Fruit fly (Drosophila melanogaster) whole organism, embryonic: ENCODE data around the gene ND-39.
A peak's percentile ranks its signal among the peaks of the same experiment; 100 is the strongest.

Experiments
- BEAF-32 ChIP-seq: fragments of 200-800 bp; sonication (Bioruptor generic); optimal IDR thresholded peaks from 3 replicates; lab custom pipeline; 2017; ENCODE audit warnings: missing biosample characterization, missing genetic modification characterization, mild to moderate bottlenecking, moderate library complexity, missing genetic modification reagents
- CG10654 ChIP-seq: fragments of 200-800 bp; sonication (Bioruptor generic); optimal IDR thresholded peaks from 2 replicates; lab custom pipeline; 2016; ENCODE audit warnings: missing biosample characterization, missing genetic modification characterization
- CG11093 ChIP-seq: fragments of 200-800 bp; sonication (Bioruptor generic); IDR thresholded peaks from 3 replicates; pipeline ENCODE4 v1.3.6; 2022; ENCODE audit warnings: missing biosample characterization, missing genetic modification characterization
- CG11398 ChIP-seq: fragments of 200-800 bp; sonication (Bioruptor generic); optimal IDR thresholded peaks from 2 replicates; lab custom pipeline; 2016; ENCODE audit warnings: missing biosample characterization, missing genetic modification characterization
- CG11695 ChIP-seq: fragments of 200-800 bp; sonication (Bioruptor generic); IDR thresholded peaks from 3 replicates; pipeline ENCODE4 v1.3.6; 2022; ENCODE audit warnings: missing biosample characterization, missing genetic modification characterization
- CG13624 ChIP-seq: fragments of 200-800 bp; sonication (Bioruptor generic); optimal IDR thresholded peaks from 2 replicates; lab custom pipeline; 2016; ENCODE audit warnings: missing biosample characterization, missing genetic modification characterization
- CG14667 ChIP-seq: fragments of 200-800 bp; sonication (Bioruptor generic); IDR thresholded peaks from 2 replicates; pipeline ENCODE4 v1.3.6; 2022; ENCODE audit warnings: missing biosample characterization, missing genetic modification characterization
- CG14965 ChIP-seq: fragments of 200-800 bp; sonication (Bioruptor generic); optimal IDR thresholded peaks from 2 replicates; lab custom pipeline; 2016; ENCODE audit warnings: missing biosample characterization, missing genetic modification characterization, borderline replicate concordance
- CG15696 ChIP-seq: fragments of 200-800 bp; sonication (Bioruptor generic); optimal IDR thresholded peaks from 2 replicates; lab custom pipeline; 2019; ENCODE audit warnings: missing biosample characterization, mild to moderate bottlenecking, missing genetic modification characterization, moderate library complexity
- CG1603 ChIP-seq: fragments of 200-800 bp; sonication (Bioruptor generic); optimal IDR thresholded peaks from 2 replicates; lab custom pipeline; 2019; ENCODE audit warnings: missing biosample characterization, mild to moderate bottlenecking, missing genetic modification characterization, moderate library complexity
- CG17361 ChIP-seq: fragments of 200-800 bp; sonication (Bioruptor generic); IDR thresholded peaks from 3 replicates; pipeline ENCODE4 v1.3.6; 2022; ENCODE audit warnings: missing biosample characterization, missing genetic modification characterization
- CG17385 ChIP-seq: fragments of 200-800 bp; sonication (Bioruptor generic); optimal IDR thresholded peaks from 3 replicates; lab custom pipeline; 2018; ENCODE audit warnings: missing biosample characterization, mild to moderate bottlenecking, missing genetic modification characterization
- CG1832 ChIP-seq: fragments of 200-800 bp; sonication (Bioruptor generic); optimal IDR thresholded peaks from 2 replicates; lab custom pipeline; 2017; ENCODE audit warnings: missing biosample characterization, mild to moderate bottlenecking, missing genetic modification characterization, inconsistent platforms
- CG18599 ChIP-seq: fragments of 200-800 bp; sonication (Bioruptor generic); optimal IDR thresholded peaks from 3 replicates; lab custom pipeline; 2017; ENCODE audit warnings: missing biosample characterization, missing genetic modification characterization, mild to moderate bottlenecking, moderate library complexity, missing genetic modification reagents
- CG2889 ChIP-seq: fragments of 200-800 bp; sonication (Bioruptor generic); IDR thresholded peaks from 3 replicates; pipeline ENCODE4 v1.3.6; 2022; ENCODE audit warnings: missing biosample characterization, missing genetic modification characterization
- CG31224 ChIP-seq: fragments of 200-800 bp; sonication (Bioruptor generic); IDR thresholded peaks from 2 replicates; pipeline ENCODE4 v1.3.6; 2022; ENCODE audit warnings: missing biosample characterization, missing genetic modification characterization
- CG4328 ChIP-seq: fragments of 200-800 bp; sonication (Bioruptor generic); optimal IDR thresholded peaks from 3 replicates; lab custom pipeline; 2017; ENCODE audit warnings: missing biosample characterization, missing genetic modification reagents, missing genetic modification characterization
- CG5953 ChIP-seq: fragments of 200-800 bp; sonication (Bioruptor generic); IDR thresholded peaks from 2 replicates; pipeline ENCODE4 v1.3.6; 2022; ENCODE audit warnings: missing biosample characterization, missing genetic modification characterization
- CG6791 ChIP-seq: fragments of 200-800 bp; sonication (Bioruptor generic); IDR thresholded peaks from 3 replicates; pipeline ENCODE4 v1.3.6; 2022; ENCODE audit warnings: missing biosample characterization, missing genetic modification characterization; ENCODE audit not compliant: partially characterized antibody
- CG8290 ChIP-seq, 3 experiments: fragments of 200-800 bp; sonication (Bioruptor generic); optimal IDR thresholded peaks; 2 replicates each; lab custom pipeline; 2016 to 2019; ENCODE audit warnings: missing biosample characterization in 3 of 3, missing genetic modification characterization in 3 of 3, mild to moderate bottlenecking in 2 of 3, moderate library complexity in 1 of 3
- Dp ChIP-seq: fragments of 200-800 bp; sonication (Bioruptor generic); optimal IDR thresholded peaks from 2 replicates; lab custom pipeline; 2018; ENCODE audit warnings: missing biosample characterization, mild to moderate bottlenecking, missing genetic modification characterization, moderate library complexity
- Fer3 ChIP-seq: fragments of 200-800 bp; sonication (Bioruptor generic); optimal IDR thresholded peaks from 2 replicates; lab custom pipeline; 2018; ENCODE audit warnings: missing biosample characterization, mild to moderate bottlenecking, missing genetic modification characterization, moderate library complexity
- Hmr ChIP-seq: fragments of 200-800 bp; sonication (Bioruptor generic); optimal IDR thresholded peaks from 3 replicates; lab custom pipeline; 2017; ENCODE audit warnings: mild to moderate bottlenecking, missing biosample characterization, missing genetic modification reagents, missing genetic modification characterization
- Jarid2 ChIP-seq: fragments of 200-800 bp; sonication (Bioruptor generic); optimal IDR thresholded peaks from 3 replicates; lab custom pipeline; 2017; ENCODE audit warnings: mild to moderate bottlenecking, missing biosample characterization, missing genetic modification reagents, missing genetic modification characterization
- Kr ChIP-seq: fragments of 200-800 bp; sonication (Bioruptor generic); optimal IDR thresholded peaks from 2 replicates; lab custom pipeline; 2017; ENCODE audit warnings: missing biosample characterization, mild to moderate bottlenecking, missing genetic modification characterization
- Ravus ChIP-seq: fragments of 200-800 bp; sonication (Bioruptor generic); IDR thresholded peaks from 2 replicates; pipeline ENCODE4 v1.3.6; 2022; ENCODE audit warnings: missing biosample characterization, missing genetic modification characterization
- Xrp1 ChIP-seq: fragments of 200-800 bp; sonication (Bioruptor generic); IDR thresholded peaks from 2 replicates; pipeline ENCODE4 v1.3.6; 2022; ENCODE audit warnings: missing biosample characterization, missing genetic modification characterization
- ara ChIP-seq: fragments of 200-800 bp; sonication (Bioruptor generic); IDR thresholded peaks from 2 replicates; pipeline ENCODE4 v1.3.6; 2022; ENCODE audit warnings: missing biosample characterization, missing genetic modification characterization
- bbx ChIP-seq: fragments of 200-800 bp; sonication (Bioruptor generic); IDR thresholded peaks from 2 replicates; pipeline ENCODE4 v1.3.6; 2022; ENCODE audit warnings: missing biosample characterization, missing genetic modification characterization; ENCODE audit not compliant: partially characterized antibody
- bigmax ChIP-seq: fragments of 200-800 bp; sonication (Bioruptor generic); optimal IDR thresholded peaks from 2 replicates; lab custom pipeline; 2018; ENCODE audit warnings: missing biosample characterization, mild to moderate bottlenecking, missing genetic modification characterization
- br ChIP-seq: fragments of >200 bp; optimal IDR thresholded peaks from 2 replicates; lab custom pipeline; 2017
- caup ChIP-seq: fragments of 200-800 bp; sonication (Bioruptor generic); optimal IDR thresholded peaks from 3 replicates; lab custom pipeline; 2017; ENCODE audit warnings: missing biosample characterization, mild to moderate bottlenecking, missing genetic modification characterization, moderate library complexity; ENCODE audit not compliant: severe bottlenecking
- chinmo ChIP-seq: fragments of 200-800 bp; sonication (Bioruptor generic); IDR thresholded peaks from 4 replicates; pipeline ENCODE4 v1.3.6; 2022; ENCODE audit warnings: missing biosample characterization, missing genetic modification characterization; ENCODE audit not compliant: partially characterized antibody
- dmrt99B ChIP-seq: fragments of 200-800 bp; sonication (Bioruptor generic); optimal IDR thresholded peaks from 2 replicates; lab custom pipeline; 2018; ENCODE audit warnings: missing biosample characterization, mild to moderate bottlenecking, missing genetic modification characterization, moderate library complexity
- gem ChIP-seq: fragments of 200-800 bp; sonication (Bioruptor generic); optimal IDR thresholded peaks from 2 replicates; lab custom pipeline; 2019; ENCODE audit warnings: missing biosample characterization, mild to moderate bottlenecking, missing genetic modification characterization, moderate library complexity
- hkb ChIP-seq, 2 experiments: fragments of 200-800 bp in 1 of 2; fragments of >200 bp in 1 of 2; sonication (Bioruptor generic) in 1 of 2; IDR thresholded peaks in 1 of 2; optimal IDR thresholded peaks in 1 of 2; 2 replicates each; pipeline versions ENCODE4 v1.3.6 to Lab custom; 2017 to 2022; ENCODE audit warnings: missing biosample characterization in 1 of 2, missing genetic modification characterization in 1 of 2
- ken ChIP-seq: fragments of 200-800 bp; sonication (Bioruptor generic); IDR thresholded peaks from 3 replicates; pipeline ENCODE4 v1.3.6; 2022; ENCODE audit warnings: missing biosample characterization, missing genetic modification characterization
- kni ChIP-seq: fragments of 200-800 bp; sonication (Bioruptor generic); optimal IDR thresholded peaks from 3 replicates; lab custom pipeline; 2017; ENCODE audit warnings: mild to moderate bottlenecking, missing biosample characterization, missing genetic modification reagents, missing genetic modification characterization
- luna ChIP-seq: fragments of 200-800 bp; sonication (Bioruptor generic); optimal IDR thresholded peaks from 2 replicates; lab custom pipeline; 2016; ENCODE audit warnings: missing biosample characterization, missing genetic modification characterization
- otp ChIP-seq: fragments of 200-800 bp; sonication (Bioruptor generic); IDR thresholded peaks from 3 replicates; pipeline ENCODE4, ENCODE4 v1.3.6; 2022; ENCODE audit warnings: missing biosample characterization, missing genetic modification characterization
- psq ChIP-seq: fragments of 200-800 bp; sonication (Bioruptor generic); optimal IDR thresholded peaks from 2 replicates; lab custom pipeline; 2017; ENCODE audit warnings: missing biosample characterization, missing genetic modification characterization
- row ChIP-seq: fragments of 200-800 bp; sonication (Bioruptor generic); IDR thresholded peaks from 3 replicates; pipeline ENCODE4 v1.3.6; 2022; ENCODE audit warnings: missing biosample characterization, missing genetic modification characterization
- schlank ChIP-seq: fragments of 200-800 bp; sonication (Bioruptor generic); optimal IDR thresholded peaks from 2 replicates; lab custom pipeline; 2018; ENCODE audit warnings: missing biosample characterization, mild to moderate bottlenecking, missing genetic modification characterization
- tin ChIP-seq: fragments of 200-800 bp; sonication (Bioruptor generic); optimal IDR thresholded peaks from 3 replicates; lab custom pipeline; 2016; ENCODE audit warnings: missing biosample characterization, missing genetic modification characterization
- tna ChIP-seq: fragments of 200-800 bp; sonication (Bioruptor generic); IDR thresholded peaks from 2 replicates; pipeline ENCODE4 v1.3.6; 2022; ENCODE audit warnings: missing biosample characterization, missing genetic modification characterization; ENCODE audit not compliant: partially characterized antibody
- unc-4 ChIP-seq: fragments of 200-800 bp; sonication (Bioruptor generic); IDR thresholded peaks from 2 replicates; pipeline ENCODE4 v1.3.6; 2022; ENCODE audit warnings: missing biosample characterization, missing genetic modification characterization; ENCODE audit not compliant: partially characterized antibody
- yki ChIP-seq: fragments of >200 bp; optimal IDR thresholded peaks from 3 replicates; lab custom pipeline; 2018

The ND-39 gene

DNA sequence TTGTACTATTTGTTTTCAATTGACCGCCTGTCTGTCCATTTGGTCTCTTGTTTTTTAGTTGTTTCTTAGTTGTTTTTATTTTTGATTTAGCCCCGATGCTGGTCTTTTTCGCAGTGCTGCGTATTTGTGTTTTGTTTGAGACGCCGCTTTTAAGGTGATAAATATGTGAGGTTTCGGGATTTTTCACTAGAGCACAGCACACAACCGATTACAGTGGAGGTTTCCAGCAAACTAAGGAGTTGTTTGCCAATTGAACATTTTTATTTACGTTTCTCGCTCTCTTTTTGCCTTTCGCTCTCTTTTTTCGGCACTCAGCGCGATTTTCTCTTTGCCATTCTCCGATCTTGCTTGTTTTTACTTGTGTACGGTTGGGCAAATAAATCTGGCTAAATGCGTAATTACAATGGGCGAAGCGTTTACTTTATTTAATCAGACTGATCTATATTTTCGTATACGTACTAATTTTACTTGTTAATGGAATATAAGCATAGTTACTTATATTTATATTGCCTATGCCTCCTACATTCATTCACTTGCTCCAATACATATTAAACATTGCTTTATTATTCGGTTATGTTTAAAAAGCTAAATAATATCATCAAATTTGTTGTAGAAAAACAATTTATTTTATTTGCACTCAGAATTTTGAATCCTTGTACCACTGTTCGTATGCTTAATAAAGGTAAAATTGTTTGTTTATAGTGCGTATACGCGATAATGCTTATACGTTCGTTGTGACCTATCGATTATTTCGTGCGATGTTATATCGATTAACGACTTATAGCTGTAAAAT lies 48.5 kb downstream of the ND-39 start, which contains the start of gene Rcd2 (continued):
- peak; percentile 42; the same call in 1 of the 3 replicates for TF ChIP-seq CG2889 (GFP tag; lab: Robert Waterston, UW)
- no peak for TF ChIP-seq CG14667
- TF ChIP-seq CG10654 (GFP tag; lab: Kevin White, UChicago) = peak; percentile 61
- peak; percentile 88 for TF ChIP-seq caup (GFP tag; lab: Kevin White, UChicago)
- TF ChIP-seq bbx (GFP tag; lab: Robert Waterston, UW) = peak; percentile 96
- TF ChIP-seq dmrt99B (tag; lab: Kevin White, UChicago) = peak; percentile 90
- TF ChIP-seq Kr (GFP tag; lab: Kevin White, UChicago) = no peak
- TF ChIP-seq Hmr = peak; percentile 93
- peak; percentile 63 for TF ChIP-seq CG15696 (tag; lab: Kevin White, UChicago)
- no peak; the same call in 2 of the 3 replicates for TF ChIP-seq CG11093 (GFP tag; lab: Robert Waterston, UW)
- TF ChIP-seq Fer3 (tag; lab: Kevin White, UChicago) = peak; percentile 93
- no peak for TF ChIP-seq luna
- no peak for TF ChIP-seq bigmax (GFP tag; lab: Kevin White, UChicago)
- TF ChIP-seq CG6791 (GFP tag; lab: Robert Waterston, UW) = peak; percentile 90
- peak; percentile 91 for TF ChIP-seq CG18599
- TF ChIP-seq CG4328 = peak; percentile 86
- TF ChIP-seq schlank = peak; percentile 68
- TF ChIP-seq CG17361 (GFP tag; lab: Robert Waterston, UW) = peak; percentile 90
- no peak; the same call in 2 of the 3 replicates for TF ChIP-seq ken (GFP tag; lab: Robert Waterston, UW)
- peak; percentile 76 for TF ChIP-seq CG1603
- peak; percentile 56 for TF ChIP-seq CG11398 (GFP tag; lab: Kevin White, UChicago)
- TF ChIP-seq psq = peak; percentile 47
- peak; percentile 75 for TF ChIP-seq CG11695 (GFP tag; lab: Robert Waterston, UW)
- no peak for TF ChIP-seq CG5953 (GFP tag; lab: Robert Waterston, UW)
- peak; percentile 92 for TF ChIP-seq Jarid2 (GFP tag; lab: Kevin White, UChicago)
- TF ChIP-seq tna (GFP tag; lab: Robert Waterston, UW) = peak; percentile 89
- peak; percentile 2 for TF ChIP-seq CG8290 (GFP tag; optimal IDR thresholded peaks at IDR 0.05; lab: Kevin White, UChicago)
- peak; percentile 7 to 88 for TF ChIP-seq CG8290 (tag; optimal IDR thresholded peaks at IDR 0.05; lab: Kevin White, UChicago)
- TF ChIP-seq gem (tag; lab: Kevin White, UChicago) = peak; percentile 93
- no peak for TF ChIP-seq br (lab: Kevin White, UChicago)
- peak; percentile 50 for TF ChIP-seq tin (GFP tag; lab: Kevin White, UChicago)
- TF ChIP-seq Xrp1 (GFP tag; lab: Robert Waterston, UW) = peak; percentile 77
- peak; percentile 81; the same call in 3 of the 4 replicates for TF ChIP-seq chinmo (GFP tag; lab: Robert Waterston, UW)
- TF ChIP-seq CG17385 = peak; percentile 80
- TF ChIP-seq kni (GFP tag; lab: Kevin White, UChicago) = no peak
- peak; percentile 89 for TF ChIP-seq unc-4 (GFP tag; lab: Robert Waterston, UW)
- no peak for TF ChIP-seq CG14965 (GFP tag; lab: Kevin White, UChicago)
- no peak for TF ChIP-seq otp
- peak; percentile 83 for TF ChIP-seq BEAF-32 (GFP tag; lab: Kevin White, UChicago)
- no peak for TF ChIP-seq ara (GFP tag; lab: Robert Waterston, UW)
- no peak for TF ChIP-seq CG1832 (GFP tag; lab: Kevin White, UChicago)
- no peak for TF ChIP-seq yki (lab: Kevin White, UChicago)
- TF ChIP-seq CG13624 (GFP tag; lab: Kevin White, UChicago) = peak; percentile 95
- peak; percentile 88 for TF ChIP-seq row (GFP tag; lab: Robert Waterston, UW)
- no peak for TF ChIP-seq hkb (optimal IDR thresholded peaks at IDR 0.05; lab: Kevin White, UChicago)
- TF ChIP-seq hkb (GFP tag; IDR thresholded peaks at IDR 0.05; lab: Robert Waterston, UW) = peak; percentile 89
- TF ChIP-seq CG31224 (GFP tag; lab: Robert Waterston, UW) = peak; percentile 71; the same call in 1 of the 2 replicates
- no peak for TF ChIP-seq Dp (GFP tag; lab: Kevin White, UChicago)
- peak; percentile 15; the same call in 1 of the 2 replicates for TF ChIP-seq Ravus (GFP tag; lab: Robert Waterston, UW)
